Fruit fly (Drosophila melanogaster): ENCODE results near the gene Gld.

Gene Gld

dm6 chr3R:7251857-7252256 lies 13.6 kb downstream of the Gld start, which contains the start of gene Obp84a:
Obp84a (minus strand) TSS chr3R:7251957.
- TF ChIP-seq Hsf (GFP tag; optimal IDR thresholded peaks at IDR 0.05) (no peak), CG3995 (GFP tag; optimal IDR thresholded peaks at IDR 0.05) (no peak), CG8359 (GFP tag; optimal IDR thresholded peaks at IDR 0.05; ENCODE audit: borderline replicate concordance) (no peak), Ssrp (tag; optimal IDR thresholded peaks at IDR 0.05) (no peak), scrt (GFP tag; optimal IDR thresholded peaks at IDR 0.05) (no peak), hbn (GFP tag; IDR thresholded peaks at IDR 0.05; ENCODE audit: partially characterized antibody) (no peak), Sry-β (GFP tag; optimal IDR thresholded peaks at IDR 0.05) (no peak)

- TF ChIP-seq zen2 (GFP tag; IDR thresholded peaks at IDR 0.05; ENCODE audit: partially characterized antibody) (no peak), wor (GFP tag; IDR thresholded peaks at IDR 0.05) (peak; percentile 70), CG8290 (GFP tag; optimal IDR thresholded peaks at IDR 0.05) (no peak), CG8290 (tag; optimal IDR thresholded peaks at IDR 0.05) (no peak), Nf-YA (GFP tag; IDR thresholded peaks at IDR 0.05) (peak; percentile 85), CG32532 (GFP tag; IDR thresholded peaks at IDR 0.05) (peak; percentile 95), CG7928 (GFP tag; optimal IDR thresholded peaks at IDR 0.05) (peak; percentile 65), Bgb (GFP tag; IDR thresholded peaks at IDR 0.05; ENCODE audit: partially characterized antibody) (no peak), CG8359 (GFP tag; optimal IDR thresholded peaks at IDR 0.05; ENCODE audit: borderline replicate concordance) (peak; percentile 50), CG15073 (GFP tag; optimal IDR thresholded peaks at IDR 0.05) (no peak), Dek (tag; optimal IDR thresholded peaks at IDR 0.05) (no peak), lab (GFP tag; optimal IDR thresholded peaks at IDR 0.05) (peak; percentile 94), BEAF-32 (GFP tag; optimal IDR thresholded peaks at IDR 0.05) (no peak), shn (GFP tag; optimal IDR thresholded peaks at IDR 0.05) (no peak), CG1647 (GFP tag; optimal IDR thresholded peaks at IDR 0.05) (no peak), dpn (GFP tag; optimal IDR thresholded peaks at IDR 0.05) (peak; percentile 62 to 83), tap (tag; optimal IDR thresholded peaks at IDR 0.05) (peak; percentile 94), Tbp (GFP tag; optimal IDR thresholded peaks at IDR 0.05) (no peak), Vsx1 (GFP tag; optimal IDR thresholded peaks at IDR 0.05) (no peak), CG8388 (GFP tag; optimal IDR thresholded peaks at IDR 0.05) (peak; percentile 94), CG6272 (GFP tag; IDR thresholded peaks at IDR 0.05) (peak; percentile 26; the same call in 1 of the 2 replicates), CG4617 (GFP tag; optimal IDR thresholded peaks at IDR 0.05; ENCODE audit: borderline replicate concordance) (peak; percentile 50), ci (GFP tag; IDR thresholded peaks at IDR 0.05) (peak; percentile 96), br (optimal IDR thresholded peaks at IDR 0.05) (no peak), pan (optimal IDR thresholded peaks at IDR 0.05) (no peak), pan (GFP tag; optimal IDR thresholded peaks at IDR 0.05 in 1 of 2, IDR thresholded peaks at IDR 0.05 in 1 of 2) (peak in 1 of 2 experiments; percentile 93), PHDP (tag; optimal IDR thresholded peaks at IDR 0.05) (peak; percentile 99), CG6689 (GFP tag; IDR thresholded peaks at IDR 0.05) (peak; percentile 92), CG33557 (GFP tag; optimal IDR thresholded peaks at IDR 0.05) (peak; percentile 90), CG1792 (GFP tag; optimal IDR thresholded peaks at IDR 0.05) (peak; percentile 31), hkb (optimal IDR thresholded peaks at IDR 0.05) (no peak), hkb (GFP tag; IDR thresholded peaks at IDR 0.05) (peak; percentile 91), HHEX (GFP tag; optimal IDR thresholded peaks at IDR 0.05) (peak; percentile 79), tll (GFP tag; optimal IDR thresholded peaks at IDR 0.05) (peak in 1 of 2 experiments; percentile 16), ash1 (GFP tag; optimal IDR thresholded peaks at IDR 0.05) (no peak), sens-2 (GFP tag; IDR thresholded peaks at IDR 0.05) (peak; percentile 80), Mrtf (GFP tag; IDR thresholded peaks at IDR 0.05) (peak; percentile 88), CG11456 (GFP tag; IDR thresholded peaks at IDR 0.05) (peak; percentile 83), CG13287 (GFP tag; IDR thresholded peaks at IDR 0.05; ENCODE audit: partially characterized antibody) (peak; percentile 45; the same call in 1 of the 2 replicates), YL-1 (GFP tag; optimal IDR thresholded peaks at IDR 0.05) (peak; percentile 86), Hr3 (GFP tag; optimal IDR thresholded peaks at IDR 0.05) (peak; percentile 76), Atf3 (GFP tag; optimal IDR thresholded peaks at IDR 0.05) (no peak), slp2 (GFP tag; optimal IDR thresholded peaks at IDR 0.05) (peak; percentile 36), Sox102F (GFP tag; optimal IDR thresholded peaks at IDR 0.05) (peak; percentile 94)
Measured at dm6 chr3R:7249460-7249859, 16.0 kb downstream of the Gld start, which contains the start of the genes CG1227 and Dtwd2. CG1227 (minus strand) TSS chr3R:7249738. Dtwd2 (plus strand) TSS chr3R:7249795.
